Worm (Caenorhabditis elegans): Measurements from ENCODE around the gene lips-2.

DNA sequence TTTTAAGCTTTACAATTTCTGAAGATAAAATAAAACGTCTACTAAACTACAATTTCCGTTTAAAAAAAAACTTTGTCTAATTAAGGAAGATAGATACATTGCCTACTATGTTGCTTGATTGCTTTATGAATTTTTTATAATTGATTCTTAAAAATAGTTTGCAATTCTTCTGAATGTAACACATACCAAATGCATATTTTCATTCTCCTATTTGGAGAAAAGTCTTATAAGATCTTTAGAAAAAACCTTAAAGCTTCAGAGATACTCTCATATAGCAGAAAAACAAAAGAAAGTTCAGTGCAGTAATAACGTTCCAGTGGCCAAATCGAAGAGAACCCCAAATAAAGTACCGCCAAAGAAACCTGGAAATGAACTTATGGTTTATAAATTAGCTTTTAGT, 21.0 kb downstream of the lips-2 start, which contains the start of gene phf-32:
- TF ChIP-seq flt-1 (GFP tag; IDR thresholded peaks at IDR 0.05) (no peak), ceh-36 (tag; optimal IDR thresholded peaks at IDR 0.05) (no peak), ama-1 (optimal IDR thresholded peaks at IDR 0.05) (no peak), pes-1 (GFP tag; IDR thresholded peaks at IDR 0.05) (no peak), tbx-11 (GFP tag; IDR thresholded peaks at IDR 0.05) (no peak), scrt-1 (GFP tag; IDR thresholded peaks at IDR 0.05) (no peak), aly-1 (tag; optimal IDR thresholded peaks at IDR 0.05) (no peak)
